Worm (Caenorhabditis elegans): ENCODE results near the gene baf-1.
"Not testable (repeated sequence)": the region's sequence is repeated elsewhere in the genome, so short reads cannot be mapped to it uniquely, and the experiment has no call there.

Gene baf-1

ce11 chrIII:9467095-9467494 is at the start of gene baf-1:
Gene baf-1, plus strand, starts transcription at chrIII:9467464.
- TF ChIP-seq sma-9 (GFP tag; optimal IDR thresholded peaks at IDR 0.05) (peak; percentile 46), sma-9 (tag; optimal IDR thresholded peaks at IDR 0.05) (no peak), ZK546.5 (tag; optimal IDR thresholded peaks at IDR 0.05) (peak; percentile 12), nhr-25 (tag; optimal IDR thresholded peaks at IDR 0.05) (peak; percentile 72), F13H6.1 (tag; optimal IDR thresholded peaks at IDR 0.05) (peak; percentile 23), elt-1 (tag; optimal IDR thresholded peaks at IDR 0.05) (no peak), C34F6.9 (tag; optimal IDR thresholded peaks at IDR 0.05) (peak; percentile 93), nhr-12 (tag; optimal IDR thresholded peaks at IDR 0.05) (no peak), nhr-10 (tag; optimal IDR thresholded peaks at IDR 0.05) (no peak), aly-2 (tag; optimal IDR thresholded peaks at IDR 0.05) (no peak), nhr-21 (tag; optimal IDR thresholded peaks at IDR 0.05) (peak; percentile 29), blmp-1 (tag; optimal IDR thresholded peaks at IDR 0.05; ENCODE audit: insufficient read depth) (peak; percentile 13), ceh-16 (tag; optimal IDR thresholded peaks at IDR 0.05) (no peak), nhr-77 (tag; optimal IDR thresholded peaks at IDR 0.05) (no peak), lin-11 (tag; optimal IDR thresholded peaks at IDR 0.05) (peak; percentile 17), mab-5 (tag; optimal IDR thresholded peaks at IDR 0.05) (peak; percentile 57), nhr-129 (tag; optimal IDR thresholded peaks at IDR 0.05) (peak; percentile 30), lin-13 (GFP tag; optimal IDR thresholded peaks at IDR 0.05) (peak; percentile 33), mdl-1 (tag; optimal IDR thresholded peaks at IDR 0.05) (no peak), crh-2 (tag; optimal IDR thresholded peaks at IDR 0.05) (peak; percentile 70), dmd-4 (tag; optimal IDR thresholded peaks at IDR 0.05) (no peak), unc-62 (GFP tag; optimal IDR thresholded peaks at IDR 0.05) (no peak), sem-4 (tag; optimal IDR thresholded peaks at IDR 0.05) (no peak), ztf-1 (GFP tag; conservative IDR thresholded peaks at IDR 0.05) (no peak), R02D3.7 (tag; optimal IDR thresholded peaks at IDR 0.05) (no peak), fos-1 (tag; optimal IDR thresholded peaks at IDR 0.05) (peak; percentile 37), sma-3 (GFP tag; optimal IDR thresholded peaks at IDR 0.05) (peak; percentile 58), ztf-11 (tag; optimal IDR thresholded peaks at IDR 0.05) (no peak), ama-1 (optimal IDR thresholded peaks at IDR 0.05) (no peak), unc-55 (GFP tag; optimal IDR thresholded peaks at IDR 0.05) (peak; percentile 76), nhr-23 (tag; optimal IDR thresholded peaks at IDR 0.05) (no peak), zag-1 (tag; optimal IDR thresholded peaks at IDR 0.05) (no peak), elt-3 (tag; optimal IDR thresholded peaks at IDR 0.05) (no peak), mbf-1 (tag; optimal IDR thresholded peaks at IDR 0.05) (no peak), gmeb-1 (tag; optimal IDR thresholded peaks at IDR 0.05) (peak; percentile 80), lin-39 (tag; optimal IDR thresholded peaks at IDR 0.05) (no peak), lsy-2 (tag; optimal IDR thresholded peaks at IDR 0.05) (peak; percentile 44 to 83)

- TF ChIP-seq snpc-4, nhr-21, ceh-82 (tag; optimal IDR thresholded peaks at IDR 0.05): not testable (repeated sequence)
Measured at ce11 chrIII:9420231-9420630, 47.0 kb upstream of the baf-1 start, which contains the start of gene T26G10.4. Gene T26G10.4, plus strand, starts transcription at chrIII:9420531.

- TF ChIP-seq sma-3 (GFP tag; optimal IDR thresholded peaks at IDR 0.05) (no peak), mab-5 (tag; optimal IDR thresholded peaks at IDR 0.05) (no peak)
Measured at ce11 chrIII:9426301-9426700, 41.0 kb upstream of the baf-1 start, which contains the start of gene T26G10.5. Gene T26G10.5, minus strand, starts transcription at chrIII:9426401.

DNA sequence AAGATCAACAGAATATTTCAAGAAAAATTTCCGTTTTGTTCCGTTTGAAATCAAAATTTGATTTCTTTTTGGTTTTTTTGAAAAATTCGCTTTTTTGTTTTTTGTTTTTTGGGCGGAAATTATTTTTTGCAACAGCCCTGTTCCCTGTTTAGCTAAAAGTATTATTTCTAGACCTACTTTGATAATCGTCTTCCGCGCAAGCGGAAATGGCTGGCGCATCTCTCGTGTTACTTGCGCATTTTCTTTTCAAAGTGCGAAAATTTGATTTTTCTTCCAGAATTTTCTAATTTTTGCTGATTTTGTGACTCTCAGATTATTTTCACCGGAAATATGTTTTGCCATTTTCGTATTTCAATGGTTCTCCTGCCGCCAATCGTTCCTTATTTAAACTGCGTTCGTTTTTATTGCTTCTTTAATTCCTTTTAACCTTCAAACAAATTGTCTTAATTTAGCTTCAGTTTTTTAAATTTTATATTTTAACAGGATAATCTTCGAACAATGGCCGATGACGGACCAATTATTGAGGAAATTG is 33.6 kb upstream of the baf-1 start, which contains the start of gene cpar-1:
Gene cpar-1 (plus strand): TSS at position 482 of the 532 bp plus-strand sequence.
- TF ChIP-seq mab-5 (tag; optimal IDR thresholded peaks at IDR 0.05) (no peak), ZK546.5 (tag; optimal IDR thresholded peaks at IDR 0.05) (no peak), zag-1 (tag; optimal IDR thresholded peaks at IDR 0.05) (no peak), fos-1 (tag; optimal IDR thresholded peaks at IDR 0.05) (no peak), snpc-4 (tag; optimal IDR thresholded peaks at IDR 0.05) (no peak), unc-55 (GFP tag; optimal IDR thresholded peaks at IDR 0.05) (no peak), elt-3 (tag; optimal IDR thresholded peaks at IDR 0.05) (no peak)
